Fruit fly (Drosophila melanogaster) whole organism, adult: ENCODE results near the gene CG12009.

Source experiments
- CG11617 ChIP-seq: fragments of 200-800 bp; sonication (Bioruptor generic); optimal IDR thresholded peaks from 2 replicates; lab custom pipeline; 2017; ENCODE audit warnings: mild to moderate bottlenecking, missing biosample characterization, missing genetic modification reagents, missing genetic modification characterization
- CG12768 ChIP-seq: fragments of 200-800 bp; sonication (Bioruptor generic); optimal IDR thresholded peaks from 2 replicates; lab custom pipeline; 2017; ENCODE audit warnings: missing biosample characterization, missing genetic modification characterization, mild to moderate bottlenecking, moderate library complexity, missing genetic modification reagents
- CG14711 ChIP-seq: fragments of 200-800 bp; sonication (Bioruptor generic); optimal IDR thresholded peaks from 2 replicates; lab custom pipeline; 2018; ENCODE audit warnings: missing biosample characterization, mild to moderate bottlenecking, missing genetic modification characterization, moderate library complexity
- CG1620 ChIP-seq: fragments of 200-800 bp; sonication (Bioruptor generic); optimal IDR thresholded peaks from 2 replicates; lab custom pipeline; 2016; ENCODE audit warnings: missing biosample characterization, missing genetic modification characterization
- CG33017 ChIP-seq: fragments of 200-800 bp; sonication (Bioruptor generic); optimal IDR thresholded peaks from 2 replicates; lab custom pipeline; 2018; ENCODE audit warnings: missing biosample characterization, mild to moderate bottlenecking, missing genetic modification characterization, moderate library complexity
- CG5204 ChIP-seq: fragments of 200-800 bp; sonication (Bioruptor generic); optimal IDR thresholded peaks from 2 replicates; lab custom pipeline; 2016; ENCODE audit warnings: missing biosample characterization, missing genetic modification characterization
- CG7045 ChIP-seq: fragments of 200-800 bp; sonication (Bioruptor generic); optimal IDR thresholded peaks from 2 replicates; lab custom pipeline; 2017; ENCODE audit warnings: missing biosample characterization, mild to moderate bottlenecking, missing genetic modification characterization
- CG7101 ChIP-seq: fragments of 200-800 bp; sonication (Bioruptor generic); optimal IDR thresholded peaks from 2 replicates; lab custom pipeline; 2018; ENCODE audit warnings: missing biosample characterization, mild to moderate bottlenecking, missing genetic modification characterization, moderate library complexity
- Clk ChIP-seq: fragments of 200-800 bp; sonication (Bioruptor generic); optimal IDR thresholded peaks from 2 replicates; lab custom pipeline; 2017; ENCODE audit warnings: missing biosample characterization, missing genetic modification characterization
- Crg-1 ChIP-seq: fragments of 200-800 bp; sonication (Bioruptor generic); optimal IDR thresholded peaks from 2 replicates; lab custom pipeline; 2016; ENCODE audit warnings: missing biosample characterization, missing genetic modification characterization
- Hr96 ChIP-seq: fragments of 200-800 bp; sonication (Bioruptor generic); optimal IDR thresholded peaks from 2 replicates; lab custom pipeline; 2016; ENCODE audit warnings: missing biosample characterization, missing genetic modification characterization
- Mnt ChIP-seq: fragments of 200-800 bp; sonication (Bioruptor generic); optimal IDR thresholded peaks from 2 replicates; lab custom pipeline; 2016; ENCODE audit warnings: missing biosample characterization, mild to moderate bottlenecking, missing genetic modification characterization
- bab1 ChIP-seq: fragments of 200-800 bp; sonication (Bioruptor generic); optimal IDR thresholded peaks from 3 replicates; lab custom pipeline; 2019; ENCODE audit warnings: missing biosample characterization, mild to moderate bottlenecking, missing genetic modification characterization, moderate library complexity
- cic ChIP-seq: fragments of 200-800 bp; sonication (Bioruptor generic); optimal IDR thresholded peaks from 2 replicates; lab custom pipeline; 2017; ENCODE audit warnings: missing biosample characterization, mild to moderate bottlenecking, missing genetic modification characterization, moderate library complexity
- cnc ChIP-seq, 2 experiments: fragments of >200 bp; optimal IDR thresholded peaks; 2 replicates each; lab custom pipeline; 2017
- kay ChIP-seq: fragments of 200-800 bp; sonication (Bioruptor generic); peaks from one replicate; lab custom pipeline; 2016; ENCODE audit warnings: missing biosample characterization, missing genetic modification characterization, borderline replicate concordance
- ovo ChIP-seq: fragments of 200-800 bp; sonication (Bioruptor generic); optimal IDR thresholded peaks from 2 replicates; lab custom pipeline; 2016; ENCODE audit warnings: missing biosample characterization, missing genetic modification characterization
- pad ChIP-seq: fragments of 200-800 bp; sonication (Bioruptor generic); optimal IDR thresholded peaks from 3 replicates; lab custom pipeline; 2017; ENCODE audit warnings: missing biosample characterization, missing genetic modification characterization, mild to moderate bottlenecking, moderate library complexity, missing genetic modification reagents
- tj ChIP-seq: fragments of 200-800 bp; sonication (Bioruptor generic); optimal IDR thresholded peaks from 3 replicates; lab custom pipeline; 2017; ENCODE audit warnings: missing biosample characterization, mild to moderate bottlenecking, missing genetic modification characterization, moderate library complexity
- toe ChIP-seq: fragments of 200-800 bp; sonication (Bioruptor generic); optimal IDR thresholded peaks from 2 replicates; lab custom pipeline; 2016; ENCODE audit warnings: missing biosample characterization, missing genetic modification characterization

Gene CG12009

dm6 chr3L:3303534-3304459 is 12.5 kb downstream of the CG12009 start, which contains the start of gene ZnT63C:
Gene ZnT63C (plus strand): TSS chr3L:3303708.
- TF ChIP-seq bab1 (GFP tag; lab: Kevin White, UChicago) (no peak), toe (GFP tag; lab: Kevin White, UChicago) (no peak), ovo (no peak), CG7101 (tag; lab: Kevin White, UChicago) (no peak), tj (GFP tag; lab: Kevin White, UChicago) (peak; percentile 3), cic (GFP tag; lab: Kevin White, UChicago) (peak; percentile 50), CG1620 (GFP tag; lab: Kevin White, UChicago) (no peak), CG7045 (peak; percentile 12), CG11617 (GFP tag; lab: Kevin White, UChicago) (no peak), CG14711 (peak; percentile 41), Mnt (GFP tag; lab: Kevin White, UChicago) (peak; percentile 88), pad (GFP tag; lab: Kevin White, UChicago) (peak; percentile 65), kay (GFP tag; lab: Kevin White, UChicago) (peak; percentile 64), cnc (optimal IDR thresholded peaks at IDR 0.05; lab: Kevin White, UChicago) (peak; percentile 56 to 86), CG33017 (no peak), Crg-1 (GFP tag; lab: Kevin White, UChicago) (no peak), Hr96 (no peak), CG12768 (GFP tag; lab: Kevin White, UChicago) (no peak), Clk (GFP tag; lab: Kevin White, UChicago) (no peak), CG5204 (no peak)

dm6 chr3L:3304740-3305139 is 13.5 kb downstream of the CG12009 start:
- no peak for TF ChIP-seq CG14711
- no peak for TF ChIP-seq toe (GFP tag; lab: Kevin White, UChicago)
- no peak for TF ChIP-seq Mnt (GFP tag; lab: Kevin White, UChicago)
- TF ChIP-seq ovo, result no peak
- no peak for TF ChIP-seq Crg-1 (GFP tag; lab: Kevin White, UChicago)
- TF ChIP-seq CG7101 (tag; lab: Kevin White, UChicago), result no peak
- TF ChIP-seq tj (GFP tag; lab: Kevin White, UChicago), result no peak
- TF ChIP-seq pad (GFP tag; lab: Kevin White, UChicago), result no peak
- TF ChIP-seq CG1620 (GFP tag; lab: Kevin White, UChicago), result no peak
- TF ChIP-seq CG5204, result no peak
- TF ChIP-seq kay (GFP tag; lab: Kevin White, UChicago), result no peak
- no peak for TF ChIP-seq CG7045

dm6 chr3L:3305430-3305829 is 14.2 kb downstream of the CG12009 start:
- TF ChIP-seq toe (GFP tag; lab: Kevin White, UChicago) (no peak), CG33017 (no peak), bab1 (GFP tag; lab: Kevin White, UChicago) (no peak), kay (GFP tag; lab: Kevin White, UChicago) (no peak), pad (GFP tag; lab: Kevin White, UChicago) (no peak), Clk (GFP tag; lab: Kevin White, UChicago) (no peak)

- TF ChIP-seq kay (GFP tag; lab: Kevin White, UChicago), result peak; percentile 14
- no peak for TF ChIP-seq CG1620 (GFP tag; lab: Kevin White, UChicago)
Measured at dm6 chr3L:3306515-3306914, 15.3 kb downstream of the CG12009 start.

- no peak for TF ChIP-seq CG5204
- no peak for TF ChIP-seq pad (GFP tag; lab: Kevin White, UChicago)
- TF ChIP-seq CG1620 (GFP tag; lab: Kevin White, UChicago), result no peak
- TF ChIP-seq CG11617 (GFP tag; lab: Kevin White, UChicago), result no peak
- TF ChIP-seq tj (GFP tag; lab: Kevin White, UChicago), result no peak
- no peak for TF ChIP-seq Hr96
- TF ChIP-seq Mnt (GFP tag; lab: Kevin White, UChicago), result no peak
- TF ChIP-seq CG7045, result no peak
- no peak for TF ChIP-seq kay (GFP tag; lab: Kevin White, UChicago)
Measured at dm6 chr3L:3307593-3307992, 16.3 kb downstream of the CG12009 start.

dm6 chr3L:3308676-3309613 is 17.7 kb downstream of the CG12009 start:
- TF ChIP-seq CG7045 (no peak), CG1620 (GFP tag; lab: Kevin White, UChicago) (no peak), pad (GFP tag; lab: Kevin White, UChicago) (no peak), CG33017 (no peak), Crg-1 (GFP tag; lab: Kevin White, UChicago) (peak; percentile 17), CG14711 (no peak), Clk (GFP tag; lab: Kevin White, UChicago) (no peak), tj (GFP tag; lab: Kevin White, UChicago) (peak; percentile 59), bab1 (GFP tag; lab: Kevin White, UChicago) (no peak), CG5204 (no peak), cic (GFP tag; lab: Kevin White, UChicago) (peak; percentile 94), Hr96 (no peak), kay (GFP tag; lab: Kevin White, UChicago) (peak; percentile 69), ovo (no peak), CG12768 (GFP tag; lab: Kevin White, UChicago) (peak; percentile 23), toe (GFP tag; lab: Kevin White, UChicago) (no peak), CG11617 (GFP tag; lab: Kevin White, UChicago) (peak; percentile 3), cnc (optimal IDR thresholded peaks at IDR 0.05; lab: Kevin White, UChicago) (no peak), CG7101 (tag; lab: Kevin White, UChicago) (no peak), Mnt (GFP tag; lab: Kevin White, UChicago) (peak; percentile 98)
